Fruit fly (Drosophila melanogaster) ovary, adult (tissue): ENCODE measurements around the gene CG17154.
A peak's percentile ranks its signal among the peaks of the same experiment; 100 is the strongest.

Source experiments
- CG17801 ChIP-seq: fragments of 200-800 bp; optimal IDR thresholded peaks from 2 replicates; lab custom pipeline; 2019; ENCODE audit warnings: missing biosample characterization, mild to moderate bottlenecking, missing genetic modification characterization, moderate library complexity; ENCODE audit not compliant: partially characterized antibody

Gene CG17154

DNA sequence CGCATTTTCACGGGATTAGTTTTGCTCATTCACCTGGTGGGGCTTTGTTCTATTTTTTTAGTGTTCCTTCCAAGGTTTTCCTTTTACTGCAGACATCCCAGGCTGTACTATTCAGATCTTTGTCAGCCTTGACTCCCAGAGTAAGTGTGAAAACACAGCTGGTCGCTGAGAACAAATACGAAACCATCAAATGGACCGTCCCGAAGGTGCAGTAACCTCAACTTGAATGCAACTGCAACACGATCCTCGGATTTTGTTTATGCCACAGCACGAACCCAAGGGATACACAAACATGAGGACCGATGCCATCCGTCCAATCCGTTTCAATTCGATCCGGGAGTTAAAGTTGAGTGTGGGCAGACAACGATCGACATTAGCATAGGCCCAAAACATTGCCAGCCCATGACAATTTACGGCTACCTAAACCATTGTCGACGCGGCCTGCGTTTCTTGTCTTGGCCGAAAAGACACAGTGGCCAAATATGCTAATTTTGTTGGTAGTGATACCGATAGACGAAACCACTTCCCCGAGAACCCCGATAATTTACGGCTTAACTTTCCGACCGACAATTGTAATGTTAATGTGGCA is 5.2 kb upstream of the CG17154 start:
- no peak for TF ChIP-seq CG17801 (GFP tag; lab: Kevin White, UChicago)

DNA sequence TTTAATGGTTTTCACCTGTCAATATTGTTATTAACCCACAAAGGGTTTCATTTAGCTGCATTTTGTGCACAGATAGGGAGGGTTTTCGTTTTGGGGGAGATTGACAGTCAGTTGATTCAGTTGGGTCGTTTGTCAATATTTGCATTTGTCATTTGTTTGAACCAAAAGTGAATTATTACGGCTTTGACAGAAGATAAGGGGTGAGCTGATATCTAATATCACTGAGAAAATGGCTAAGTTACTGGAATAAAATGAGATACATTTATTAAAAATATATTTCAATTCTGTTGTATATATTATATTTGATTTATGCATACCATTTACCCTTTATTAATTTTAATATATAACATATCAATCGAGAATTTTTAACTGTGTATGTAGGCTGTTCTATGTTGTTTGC is 4.6 kb upstream of the CG17154 start:
- no peak for TF ChIP-seq CG17801 (GFP tag; lab: Kevin White, UChicago)

DNA sequence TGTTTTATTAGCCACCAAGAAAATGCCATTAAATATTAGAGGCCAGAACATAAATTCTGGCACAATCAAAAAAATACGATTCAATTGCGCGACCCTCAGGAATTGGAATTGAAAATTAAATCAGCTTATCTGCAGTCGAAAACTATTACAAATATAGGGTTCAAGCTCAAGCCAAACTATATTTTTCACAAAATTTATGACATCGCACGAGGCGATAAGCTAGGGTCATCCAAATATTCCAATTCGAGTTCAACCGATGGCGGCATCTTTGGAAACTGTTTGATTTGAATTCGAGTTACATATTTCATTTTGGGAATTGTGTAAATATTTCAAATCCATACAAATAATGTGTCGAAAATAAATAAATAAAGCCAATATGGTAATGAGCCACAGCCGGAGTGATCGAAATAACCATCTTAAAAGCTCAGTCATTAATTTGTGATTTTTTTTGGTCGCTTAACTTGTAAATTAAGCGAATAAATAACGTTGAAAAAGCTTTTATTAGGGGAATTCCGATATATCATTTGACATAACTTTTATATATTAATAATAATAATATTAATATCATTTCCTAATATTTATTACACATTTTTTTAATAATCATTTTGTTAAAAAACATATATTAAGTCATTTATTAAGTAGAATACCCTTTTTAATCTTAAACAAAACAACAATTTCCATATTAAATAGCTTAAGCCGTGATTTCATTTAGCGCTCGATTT is 3.3 kb upstream of the CG17154 start:
- peak; percentile 14 for TF ChIP-seq CG17801 (GFP tag; lab: Kevin White, UChicago)

DNA sequence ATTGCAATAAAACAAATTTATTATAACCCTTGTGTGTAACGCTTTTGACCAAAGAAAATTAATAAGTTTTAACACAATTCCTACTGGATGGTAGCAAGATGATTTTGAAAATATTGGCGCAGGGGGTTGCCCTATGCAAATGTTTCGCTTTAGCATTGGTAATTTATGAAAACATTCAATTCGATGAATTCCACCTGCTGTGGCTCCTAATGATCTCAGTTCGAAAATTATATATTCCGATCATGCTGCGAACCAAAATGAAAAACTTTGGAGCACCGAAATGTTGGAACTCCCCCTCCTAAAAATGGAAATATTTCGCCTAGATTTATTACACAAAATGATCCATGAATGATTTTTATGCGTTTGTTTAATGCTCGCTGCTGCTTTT is 2.7 kb upstream of the CG17154 start:
- no peak for TF ChIP-seq CG17801 (GFP tag; lab: Kevin White, UChicago)

DNA sequence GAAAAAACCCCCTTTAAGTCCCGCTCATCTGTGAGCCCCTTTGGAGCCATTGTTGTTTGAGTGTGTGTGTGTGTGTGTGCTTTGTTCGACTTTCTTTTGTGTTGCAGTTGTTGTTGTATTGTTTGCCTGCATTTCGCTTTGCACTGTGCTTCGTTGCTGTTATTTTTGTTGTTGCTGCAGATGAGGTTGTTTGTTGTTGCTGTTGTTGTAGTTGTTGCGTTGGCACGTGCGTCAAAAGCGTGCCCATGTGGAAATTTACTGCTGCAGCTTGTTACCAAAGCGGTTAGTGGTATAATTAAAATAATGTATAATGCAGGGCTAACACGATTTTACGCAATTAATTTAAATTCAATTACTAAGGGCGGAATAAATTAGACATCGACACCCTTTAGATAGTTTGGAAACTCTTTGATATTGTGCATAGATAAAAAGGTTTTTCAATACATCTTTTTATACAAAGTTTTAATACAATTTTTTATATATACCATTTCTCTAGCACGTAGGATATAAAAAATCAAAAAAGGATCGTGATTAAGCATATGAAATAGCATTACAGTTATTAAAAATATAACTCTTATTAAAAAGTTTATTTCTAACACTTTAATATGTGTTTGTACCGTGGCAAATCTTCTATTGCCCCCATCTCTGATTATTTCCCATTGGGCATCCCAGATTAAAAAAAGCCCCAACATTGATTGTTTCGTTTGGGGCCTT is 1.9 kb downstream of the CG17154 start:
- TF ChIP-seq CG17801 (GFP tag; lab: Kevin White, UChicago): no peak

DNA sequence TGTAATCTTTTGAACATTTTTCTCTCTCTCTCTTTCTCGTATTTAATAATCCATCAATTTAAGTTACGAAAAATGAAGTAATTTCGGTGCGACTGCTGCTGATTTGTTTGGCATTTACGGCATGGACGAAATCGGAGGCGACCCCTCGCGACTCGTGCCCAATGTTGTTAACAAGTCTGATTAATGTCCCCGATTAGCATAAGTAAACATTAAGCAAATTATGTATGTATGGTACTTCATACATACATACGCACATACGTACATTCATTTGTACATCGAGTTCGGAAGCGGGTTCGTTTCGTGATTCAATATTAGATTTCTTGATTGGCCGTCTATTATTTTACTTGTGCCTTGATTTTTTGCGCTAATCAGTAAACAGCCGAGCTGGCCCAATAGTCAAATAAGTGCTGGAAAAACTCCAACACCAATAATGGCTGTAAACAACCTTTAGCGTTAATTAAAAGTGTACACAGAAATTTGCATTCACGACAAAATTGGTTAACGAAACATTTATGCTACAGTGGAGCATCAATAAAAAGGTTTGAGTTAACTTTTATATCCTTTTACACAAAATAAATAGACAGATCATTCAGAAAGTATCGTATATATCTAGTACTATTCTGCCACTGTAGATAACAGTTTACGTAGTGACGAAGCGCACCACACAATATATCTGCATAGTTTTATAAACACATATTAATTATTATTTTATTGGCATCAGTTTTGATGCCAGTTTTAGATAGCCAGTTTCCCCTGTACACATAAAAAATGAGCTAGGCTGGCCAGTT is 2.7 kb downstream of the CG17154 start:
- TF ChIP-seq CG17801 (GFP tag; lab: Kevin White, UChicago): peak; percentile 76

DNA sequence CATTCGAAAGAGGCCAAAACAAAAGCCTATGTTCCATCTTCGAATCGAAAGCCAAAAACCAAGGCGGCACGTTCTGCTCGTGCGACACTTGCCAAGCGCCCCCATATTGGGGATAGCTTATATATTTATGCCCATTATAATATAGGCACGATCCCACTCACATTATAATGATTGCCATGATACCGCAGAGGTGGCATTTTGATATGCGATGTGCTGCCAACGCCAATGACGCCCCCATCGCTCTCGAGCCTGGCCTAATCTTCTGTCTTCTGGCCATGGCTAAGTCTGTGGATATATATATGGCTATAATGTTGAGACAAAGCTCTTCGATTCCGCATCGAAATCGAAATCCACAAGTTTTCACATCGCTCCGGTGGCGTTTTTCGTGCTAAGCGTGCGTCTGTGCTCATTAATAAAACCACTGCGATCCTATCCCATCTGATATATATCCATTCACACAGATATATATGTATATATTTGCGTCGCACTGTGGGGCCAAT is 4.5 kb downstream of the CG17154 start:
- no peak for TF ChIP-seq CG17801 (GFP tag; lab: Kevin White, UChicago)

DNA sequence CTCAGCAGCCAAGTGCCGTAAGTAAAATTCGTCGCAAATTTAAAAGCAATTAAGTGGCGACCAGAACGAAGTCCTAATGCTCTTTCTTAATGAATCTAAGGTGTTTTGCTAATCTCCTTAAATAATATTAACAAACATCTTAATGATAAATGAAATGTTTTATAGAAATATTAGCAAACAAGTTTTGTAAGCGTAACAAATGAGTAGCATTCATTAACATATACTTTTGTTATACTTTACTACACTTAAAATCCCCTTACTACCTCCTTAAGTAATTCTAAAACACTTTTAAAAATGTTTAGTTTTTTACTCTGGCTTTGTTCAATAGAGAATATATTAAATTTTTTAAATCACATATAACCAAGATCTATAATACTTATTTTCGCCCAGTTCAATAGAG is 7.5 kb downstream of the CG17154 start:
- no peak for TF ChIP-seq CG17801 (GFP tag; lab: Kevin White, UChicago)

DNA sequence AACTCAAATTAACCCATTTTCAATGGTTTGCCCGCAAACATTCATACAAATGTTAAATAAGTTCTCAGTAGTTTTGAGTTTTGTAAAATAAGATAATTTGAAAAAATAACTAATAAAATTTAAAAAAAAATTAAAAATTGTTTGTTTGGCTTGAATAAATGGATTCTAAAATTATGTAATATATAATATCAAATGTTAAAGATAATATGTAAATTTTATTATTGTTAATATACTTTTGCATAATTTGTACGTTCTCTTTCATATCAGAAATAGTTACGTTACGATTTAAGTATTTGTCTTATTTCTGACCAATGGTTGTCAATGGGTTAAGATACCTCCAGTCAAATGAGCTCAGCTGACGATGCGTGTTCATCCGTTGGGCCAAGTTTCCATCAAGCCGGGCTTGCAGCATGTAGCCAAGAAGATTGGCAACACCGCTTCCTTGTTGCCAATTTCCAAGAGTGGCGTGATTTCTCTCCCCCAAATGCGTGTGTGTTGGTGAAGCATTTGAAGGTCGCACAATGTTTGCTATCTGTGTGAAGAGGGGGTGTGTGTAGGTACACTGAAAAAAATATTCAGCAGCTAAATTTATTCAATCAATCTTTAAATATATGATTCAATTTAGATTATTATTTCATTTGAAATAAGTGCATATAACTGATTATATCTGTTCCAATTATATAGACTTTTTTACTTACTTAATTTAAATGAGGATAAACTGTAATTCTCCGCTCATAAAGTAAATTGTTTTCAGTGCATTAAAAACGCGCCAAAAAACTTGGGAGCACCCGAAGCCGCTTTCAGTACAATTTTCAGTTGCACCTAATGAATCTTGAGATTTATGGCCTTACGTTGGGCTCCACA is 8.6 kb downstream of the CG17154 start:
- no peak for TF ChIP-seq CG17801 (GFP tag; lab: Kevin White, UChicago)

DNA sequence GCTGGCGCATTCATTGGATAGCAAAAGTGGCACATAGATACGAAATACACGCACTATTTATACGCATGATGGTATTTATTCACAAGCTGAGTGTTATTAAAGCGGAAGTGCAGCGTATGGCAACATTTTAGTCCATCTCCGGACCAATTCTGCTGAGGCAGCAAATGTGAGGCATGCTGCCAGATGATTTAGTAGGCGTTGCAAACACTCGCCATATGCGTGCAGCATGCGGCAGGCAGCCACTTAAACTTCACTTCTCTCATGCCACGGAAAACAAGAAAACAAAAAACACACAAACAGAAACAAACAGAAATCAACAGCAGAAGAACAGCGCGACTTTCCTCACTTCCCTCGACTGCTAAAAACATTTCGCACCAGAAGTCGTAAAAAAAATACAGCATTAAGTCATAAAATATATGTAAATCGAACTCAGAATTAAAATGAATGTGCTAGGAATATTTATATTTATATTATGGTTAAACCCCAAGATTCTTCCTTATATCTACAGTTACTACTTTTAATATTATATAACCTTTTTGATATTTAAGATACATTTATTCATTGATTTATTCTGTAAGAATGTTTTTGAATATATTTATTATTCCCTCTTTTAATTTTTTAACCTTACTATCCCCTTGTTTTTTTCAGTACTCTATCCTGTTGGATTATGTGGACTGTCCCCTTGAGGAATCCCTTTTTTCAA is 11.1 kb downstream of the CG17154 start:
- no peak for TF ChIP-seq CG17801 (GFP tag; lab: Kevin White, UChicago)

DNA sequence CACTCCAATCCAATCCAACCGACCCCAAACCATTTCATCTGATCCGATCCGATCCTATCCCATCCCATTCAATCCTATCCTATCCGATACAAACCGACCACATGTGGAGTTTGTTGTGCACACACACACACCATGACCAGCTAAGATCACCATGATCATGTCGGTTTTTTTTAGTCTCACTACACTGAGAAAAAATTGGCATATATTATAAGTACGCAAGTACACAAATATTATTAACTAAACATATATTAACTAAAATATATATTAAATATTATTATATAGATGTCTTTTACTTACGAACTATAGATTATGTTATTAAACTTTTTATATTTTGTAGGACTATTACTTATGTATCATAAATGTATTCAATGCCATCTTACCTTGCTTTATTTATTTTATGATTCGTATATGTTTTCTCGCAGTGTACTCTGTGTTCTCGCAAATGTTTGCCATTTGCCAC is 13.5 kb downstream of the CG17154 start:
- TF ChIP-seq CG17801 (GFP tag; lab: Kevin White, UChicago): no peak

DNA sequence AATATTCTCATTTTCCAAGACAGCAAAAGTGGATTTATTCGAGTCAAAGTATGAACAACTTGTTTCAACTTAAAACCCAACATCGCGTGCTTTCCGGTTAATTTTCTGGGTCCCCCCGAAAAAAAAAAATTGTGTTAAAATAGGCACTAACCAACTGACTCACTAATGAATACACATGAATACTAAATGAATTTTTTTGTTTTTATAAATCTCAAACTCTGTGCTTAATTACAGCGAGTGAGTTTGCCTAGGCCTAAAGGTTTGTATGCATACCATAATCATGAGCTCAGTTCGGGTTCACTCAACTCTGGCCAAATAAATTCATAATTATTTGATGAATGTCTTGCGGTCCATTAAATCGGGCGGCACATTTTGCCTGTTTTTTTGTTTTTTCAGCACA is 19.0 kb downstream of the CG17154 start:
- no peak for TF ChIP-seq CG17801 (GFP tag; lab: Kevin White, UChicago)

DNA sequence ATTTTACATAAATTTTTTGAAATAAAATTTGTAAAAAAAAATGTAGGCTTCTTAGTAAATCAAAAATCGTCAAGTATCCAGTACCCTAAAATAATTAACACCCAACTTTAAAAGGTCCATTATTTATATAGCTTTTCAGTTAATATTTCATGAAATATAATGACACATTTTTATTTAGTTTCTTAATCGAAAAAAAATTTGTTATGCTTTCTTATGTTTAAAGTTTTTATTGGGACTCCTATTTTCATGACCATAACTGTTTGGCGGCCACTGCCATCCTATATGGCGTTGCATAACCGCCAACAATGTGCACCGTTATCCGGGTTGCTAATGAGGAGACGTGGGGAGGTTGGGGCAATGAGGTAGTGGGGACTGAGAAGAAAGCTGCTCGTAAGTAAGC is 20.1 kb downstream of the CG17154 start:
- TF ChIP-seq CG17801 (GFP tag; lab: Kevin White, UChicago): no peak
